Worm (Caenorhabditis elegans) whole organism, L3 larva: ENCODE results near the gene pqn-94.

Source experiments
- nhr-237 ChIP-seq: fragments of 150-350 bp; optimal IDR thresholded peaks from 2 replicates; lab custom pipeline; 2014; ENCODE audit warnings: missing biosample characterization, missing genetic modification characterization
- nhr-77 ChIP-seq: fragments of 150-350 bp; optimal IDR thresholded peaks from 2 replicates; lab custom pipeline; 2014; ENCODE audit warnings: missing biosample characterization, missing genetic modification characterization

DNA sequence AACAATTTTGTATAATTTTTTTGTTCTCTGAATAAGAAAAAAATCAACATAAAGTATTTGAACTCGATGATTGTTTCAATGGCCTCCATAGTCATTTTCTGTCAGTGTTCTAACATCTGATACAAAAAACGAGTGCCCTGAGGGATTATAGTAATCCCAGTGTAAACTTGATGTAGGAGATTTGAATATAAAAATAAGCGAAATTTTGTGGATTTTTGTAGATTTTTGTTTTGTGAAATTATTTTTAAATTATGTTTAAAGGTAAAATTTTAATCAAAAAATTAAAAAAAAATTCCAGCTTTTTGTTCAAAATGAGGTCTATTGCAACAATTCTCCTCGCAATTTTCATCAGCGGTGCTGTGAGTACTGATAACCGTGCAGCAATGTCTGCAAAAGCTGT lies 45.8 kb upstream of the pqn-94 start, which contains the start of gene Y38H6A.1:
- TF ChIP-seq nhr-77 (no peak), nhr-237 (tag; lab: Kevin White, UChicago) (no peak)
